Worm (Caenorhabditis elegans): ENCODE results near the gene odd-1.

The odd-1 gene

DNA sequence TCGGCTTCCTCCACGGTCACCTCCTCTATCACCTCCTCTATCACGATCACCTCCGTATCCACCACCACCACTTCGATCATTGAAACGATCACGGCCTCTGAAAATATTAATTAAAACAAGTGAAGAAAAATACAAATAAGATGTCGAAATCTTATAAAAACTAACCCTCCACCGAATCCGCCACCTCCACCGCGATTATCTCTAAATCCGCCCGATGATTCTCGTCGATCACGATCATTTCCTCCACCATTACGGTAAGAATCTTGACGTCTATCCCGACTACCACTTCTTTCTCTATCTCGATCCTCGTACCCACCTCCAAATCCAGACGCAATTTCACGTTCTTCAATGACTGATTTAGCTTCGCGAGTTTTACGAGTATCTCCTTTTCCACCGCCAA, 51.1 kb downstream of the odd-1 start:
- TF ChIP-seq tab-1 (GFP tag; IDR thresholded peaks at IDR 0.05) (no peak), ref-1 (GFP tag; conservative IDR thresholded peaks at IDR 0.05) (no peak), ztf-23 (GFP tag; IDR thresholded peaks at IDR 0.05) (no peak), cog-1 (tag; optimal IDR thresholded peaks at IDR 0.05) (no peak), klf-2 (GFP tag; conservative IDR thresholded peaks at IDR 0.05) (no peak), flt-1 (GFP tag; IDR thresholded peaks at IDR 0.05) (no peak), med-1 (GFP tag; optimal IDR thresholded peaks at IDR 0.05; ENCODE audit: insufficient read depth) (no peak), ztf-29 (GFP tag; IDR thresholded peaks at IDR 0.05) (no peak), T22C8.4 (GFP tag; IDR thresholded peaks at IDR 0.05) (no peak)
